Fruit fly (Drosophila melanogaster): ENCODE data around the gene Tsp97E.

Gene Tsp97E

DNA sequence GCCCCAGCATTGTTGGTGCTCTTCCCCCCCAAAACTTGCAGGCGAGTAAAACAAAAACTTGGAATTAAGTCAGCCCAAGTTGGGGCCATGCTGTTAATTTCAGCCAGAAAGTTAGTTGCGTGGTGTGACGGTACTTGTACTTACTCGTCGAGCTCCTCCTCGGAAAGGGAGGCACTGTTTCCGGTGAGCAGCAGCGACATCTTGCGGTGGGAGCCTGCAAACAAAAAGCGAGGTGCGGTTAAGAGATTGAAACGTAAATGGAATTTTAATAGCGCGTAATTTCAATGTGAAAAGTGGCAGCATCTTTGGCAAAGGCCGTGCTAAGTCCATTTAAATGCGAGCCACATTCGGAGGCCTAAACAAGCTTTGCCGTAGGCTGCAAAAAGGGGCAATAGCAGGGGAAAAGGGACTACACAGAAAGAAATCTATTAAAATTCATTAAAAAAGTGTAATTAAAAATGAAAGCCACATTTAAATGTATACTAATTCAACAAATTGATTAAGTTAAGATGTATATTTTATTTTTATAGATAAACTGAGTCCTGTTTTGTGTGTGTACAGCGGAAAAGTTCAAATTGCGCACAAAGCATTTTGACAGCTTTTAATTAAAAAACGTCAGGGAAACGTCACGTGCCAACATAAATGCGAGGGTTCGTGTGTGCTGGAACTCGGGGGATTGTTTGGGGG lies 8.1 kb downstream of the Tsp97E start:
- TF ChIP-seq psq (optimal IDR thresholded peaks at IDR 0.05) (no peak), EcR (GFP tag; optimal IDR thresholded peaks at IDR 0.05) (no peak), CG8478 (optimal IDR thresholded peaks at IDR 0.05) (no peak), usp (GFP tag; optimal IDR thresholded peaks at IDR 0.05) (no peak), Dll (optimal IDR thresholded peaks at IDR 0.05) (no peak), pan (optimal IDR thresholded peaks at IDR 0.05) (no peak)

DNA sequence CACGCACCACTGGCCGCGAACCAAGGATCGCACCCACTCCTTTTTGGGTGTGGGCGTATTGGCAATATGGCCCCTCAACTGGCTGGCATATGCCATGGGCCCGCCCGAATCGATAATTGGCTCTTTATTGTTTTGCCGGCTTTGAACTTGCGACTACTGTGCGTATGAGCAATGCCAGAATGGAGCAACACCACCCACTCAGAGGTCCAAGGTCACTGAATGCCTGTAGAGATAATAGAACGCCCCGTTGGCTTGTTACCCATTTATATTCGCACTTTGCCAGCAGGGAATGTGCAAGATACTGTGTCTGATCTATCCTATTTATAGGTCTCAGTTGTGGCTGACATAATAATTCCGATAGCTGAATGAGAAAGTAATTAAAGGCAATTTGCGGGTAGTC lies 9.1 kb downstream of the Tsp97E start:
- no peak for TF ChIP-seq usp (GFP tag; optimal IDR thresholded peaks at IDR 0.05)

DNA sequence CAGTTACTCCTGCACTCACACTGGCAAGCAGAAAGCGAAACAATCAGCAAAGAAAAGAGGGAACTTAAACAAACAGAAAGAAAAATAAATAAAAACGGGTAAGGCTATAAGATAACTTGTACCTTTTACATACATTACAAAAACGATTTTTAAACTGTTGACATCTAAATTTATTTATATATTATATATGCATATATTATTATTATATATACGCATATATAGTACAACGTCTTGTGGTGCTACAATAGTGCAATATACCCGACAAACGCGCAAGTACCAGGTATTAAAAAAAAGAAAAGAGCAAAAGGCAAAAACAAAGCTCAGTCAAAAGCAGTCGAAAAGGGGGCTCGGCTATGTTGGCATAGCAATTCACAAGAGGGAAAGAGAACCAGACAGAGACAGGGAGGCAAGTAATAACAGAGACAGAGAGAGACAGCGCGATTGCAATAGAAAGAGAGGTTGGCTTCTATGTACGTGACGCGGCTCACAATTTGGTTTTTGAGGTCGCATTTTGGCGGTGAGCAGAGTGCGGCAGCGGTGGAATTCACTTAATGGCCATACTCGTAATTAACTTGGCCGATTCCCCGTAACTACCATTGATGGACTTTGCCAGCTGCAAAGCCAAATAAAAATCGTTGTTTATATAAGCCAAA lies 10.5 kb downstream of the Tsp97E start:
- TF ChIP-seq EcR (GFP tag; optimal IDR thresholded peaks at IDR 0.05) (no peak), CG8478 (optimal IDR thresholded peaks at IDR 0.05) (peak; percentile 44), pan (optimal IDR thresholded peaks at IDR 0.05) (peak; percentile 71)

DNA sequence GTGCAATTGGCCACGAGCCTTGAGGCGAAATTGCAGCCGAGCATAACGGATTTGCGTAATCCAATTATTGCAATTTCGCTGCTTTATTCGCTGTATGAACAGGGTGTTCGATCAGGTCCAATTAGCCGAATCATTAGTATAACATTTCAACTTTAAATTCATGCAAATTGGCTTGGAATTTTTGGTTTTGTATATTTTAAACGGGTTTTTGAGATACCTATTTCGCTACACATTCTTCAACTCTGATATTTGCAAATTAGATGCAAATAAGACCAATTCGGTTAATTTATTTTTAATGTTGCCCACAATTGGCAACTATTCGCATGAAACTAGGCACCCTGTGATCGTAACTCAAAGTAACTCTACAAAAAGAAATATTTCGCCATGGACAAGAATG lies 11.1 kb downstream of the Tsp97E start:
- TF ChIP-seq EcR (GFP tag; optimal IDR thresholded peaks at IDR 0.05) = no peak
- TF ChIP-seq psq (optimal IDR thresholded peaks at IDR 0.05) = no peak
- TF ChIP-seq usp (GFP tag; optimal IDR thresholded peaks at IDR 0.05) = no peak
- no peak for TF ChIP-seq Dll (optimal IDR thresholded peaks at IDR 0.05)
- TF ChIP-seq CG8478 (optimal IDR thresholded peaks at IDR 0.05) = no peak

DNA sequence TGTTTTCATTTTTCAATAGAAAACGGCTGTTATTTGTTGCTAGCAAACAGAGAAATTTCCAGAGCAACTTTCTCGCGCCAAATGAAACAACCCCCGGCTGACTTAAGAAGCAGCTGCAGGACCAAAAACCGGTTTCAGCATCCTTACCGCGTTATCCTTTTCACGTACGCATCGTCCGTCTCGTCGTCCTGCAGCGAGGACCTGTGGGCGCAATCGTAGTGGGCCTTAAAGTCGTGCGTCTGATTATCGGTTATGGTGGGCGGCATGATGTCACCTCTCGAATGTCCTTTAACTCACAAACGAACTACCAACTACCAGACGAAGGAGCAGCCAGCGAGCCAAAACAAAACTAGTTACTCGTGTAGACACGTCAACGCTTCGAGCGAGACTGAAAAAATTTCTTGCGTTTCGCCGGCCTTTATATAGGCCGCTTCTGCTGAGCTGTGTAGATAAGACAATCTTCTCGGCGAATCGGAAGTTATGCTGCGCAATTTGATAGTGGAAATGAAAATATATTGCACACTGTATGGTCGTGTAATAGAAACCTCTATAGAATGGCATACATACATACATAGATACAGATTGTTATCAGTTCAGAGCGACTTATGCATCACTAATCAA lies 11.7 kb downstream of the Tsp97E start:
- TF ChIP-seq CG8478 (optimal IDR thresholded peaks at IDR 0.05) = no peak
- no peak for TF ChIP-seq pan (optimal IDR thresholded peaks at IDR 0.05)
- TF ChIP-seq EcR (GFP tag; optimal IDR thresholded peaks at IDR 0.05) = no peak
- no peak for TF ChIP-seq usp (GFP tag; optimal IDR thresholded peaks at IDR 0.05)
- TF ChIP-seq psq (optimal IDR thresholded peaks at IDR 0.05) = no peak
- TF ChIP-seq Dll (optimal IDR thresholded peaks at IDR 0.05) = no peak

DNA sequence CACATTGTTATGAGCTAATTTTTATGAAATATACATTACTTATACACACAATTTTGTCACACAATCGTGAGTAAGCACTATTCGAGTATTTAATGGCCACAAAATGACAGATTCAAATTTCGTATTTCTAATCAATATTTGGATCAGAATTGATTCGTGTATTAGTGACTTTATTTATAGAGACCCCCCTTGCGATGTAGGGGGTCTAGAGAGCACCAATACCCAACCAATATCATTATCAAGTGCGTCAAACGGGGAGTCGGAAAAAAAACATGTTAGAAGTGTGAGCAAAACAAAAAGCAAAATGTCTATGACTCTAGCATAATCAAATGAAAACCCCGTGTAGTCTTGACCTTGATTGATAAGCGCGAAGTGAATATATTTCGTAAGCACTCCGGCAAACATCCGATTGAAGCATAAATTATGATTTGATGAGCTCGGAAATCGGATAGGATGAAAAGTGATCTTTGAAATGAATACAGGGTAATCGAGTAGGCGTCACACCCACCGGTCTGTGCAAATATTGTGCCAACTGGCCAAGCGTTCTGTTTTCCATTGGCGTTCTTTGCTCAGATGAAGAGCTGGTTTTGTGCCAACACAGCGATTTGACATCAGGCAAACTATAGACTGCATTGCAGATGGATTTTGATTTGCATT lies 12.3 kb downstream of the Tsp97E start:
- TF ChIP-seq usp (GFP tag; optimal IDR thresholded peaks at IDR 0.05) (no peak), Dll (optimal IDR thresholded peaks at IDR 0.05) (no peak), psq (optimal IDR thresholded peaks at IDR 0.05) (no peak)

DNA sequence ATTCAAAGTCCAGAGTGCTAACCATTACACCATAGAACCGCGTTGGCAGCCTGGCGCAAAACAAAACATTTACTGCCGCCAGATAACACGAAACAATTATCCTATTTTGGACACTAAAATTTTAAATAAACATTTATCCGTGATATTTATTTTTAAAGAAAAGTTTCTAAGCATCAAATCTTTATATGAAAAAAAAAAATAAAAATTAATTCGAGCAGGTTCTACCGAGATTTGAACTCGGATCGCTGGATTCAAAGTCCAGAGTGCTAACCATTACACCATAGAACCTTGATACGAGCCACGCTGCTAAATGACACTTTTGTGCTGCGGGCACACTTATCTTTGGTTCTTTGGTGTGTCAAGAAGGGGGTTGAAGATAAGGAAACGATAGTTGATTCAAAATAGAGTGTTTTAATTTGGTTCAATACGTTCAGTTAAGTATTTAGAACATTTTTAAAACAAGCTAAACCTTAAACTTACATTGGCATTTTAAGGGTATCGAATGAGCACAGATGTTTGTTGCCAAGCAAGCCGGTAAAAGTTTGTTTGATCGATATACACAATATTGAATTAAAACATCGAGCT lies 17.2 kb downstream of the Tsp97E start, which contains the start of gene Spag1:
Gene Spag1, plus strand, starts transcription at position 535 of the 585 bp plus-strand sequence.
- TF ChIP-seq CG8478 (optimal IDR thresholded peaks at IDR 0.05) (no peak), Dll (optimal IDR thresholded peaks at IDR 0.05) (no peak), EcR (GFP tag; optimal IDR thresholded peaks at IDR 0.05) (no peak)

DNA sequence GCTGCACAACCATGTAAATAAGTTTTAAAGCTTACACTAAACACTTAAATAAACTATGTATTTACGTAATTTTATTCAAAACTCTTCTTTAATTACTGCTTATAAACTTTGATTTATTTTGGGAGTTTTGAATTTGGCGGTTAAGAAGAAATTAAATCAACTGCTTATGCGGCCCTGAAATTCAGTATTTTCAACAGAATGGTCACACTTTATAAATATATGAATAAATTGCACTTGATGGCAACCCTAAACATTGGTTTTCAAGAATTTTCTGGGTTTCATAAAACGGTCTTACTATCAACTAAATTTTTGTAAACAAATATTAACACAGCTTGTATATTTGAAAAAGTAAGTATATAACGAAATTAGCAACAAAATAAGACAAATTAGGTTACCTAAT lies 19.4 kb downstream of the Tsp97E start, which contains the start of gene CG14252:
Gene CG14252, plus strand, starts transcription at position 302 of the 400 bp plus-strand sequence.
- TF ChIP-seq EcR (GFP tag; optimal IDR thresholded peaks at IDR 0.05) = no peak
- no peak for TF ChIP-seq Dll (optimal IDR thresholded peaks at IDR 0.05)
- TF ChIP-seq CG8478 (optimal IDR thresholded peaks at IDR 0.05) = no peak
- TF ChIP-seq pan (optimal IDR thresholded peaks at IDR 0.05) = no peak
- no peak for TF ChIP-seq usp (GFP tag; optimal IDR thresholded peaks at IDR 0.05)
- TF ChIP-seq psq (optimal IDR thresholded peaks at IDR 0.05) = no peak

DNA sequence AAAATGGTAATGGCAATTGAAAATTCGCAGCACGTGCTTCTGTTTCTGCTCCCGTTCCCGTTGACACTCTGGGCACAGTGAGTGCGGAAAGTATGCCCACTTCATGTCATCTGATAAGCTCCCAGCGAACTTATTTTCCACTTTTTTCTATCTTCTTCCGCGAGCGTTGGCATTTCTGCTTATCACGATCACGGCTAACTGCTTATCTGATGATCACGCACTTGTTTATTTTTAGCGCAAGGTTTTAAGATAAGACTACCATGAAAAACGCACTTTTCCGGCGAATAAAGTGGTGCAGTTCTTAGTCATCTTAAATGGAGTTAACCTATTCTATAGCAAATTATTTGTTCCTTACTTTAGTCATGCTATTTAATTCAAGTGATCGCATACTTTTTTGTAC lies 27.2 kb downstream of the Tsp97E start:
- TF ChIP-seq Dll (optimal IDR thresholded peaks at IDR 0.05) = no peak
- TF ChIP-seq EcR (GFP tag; optimal IDR thresholded peaks at IDR 0.05) = no peak

DNA sequence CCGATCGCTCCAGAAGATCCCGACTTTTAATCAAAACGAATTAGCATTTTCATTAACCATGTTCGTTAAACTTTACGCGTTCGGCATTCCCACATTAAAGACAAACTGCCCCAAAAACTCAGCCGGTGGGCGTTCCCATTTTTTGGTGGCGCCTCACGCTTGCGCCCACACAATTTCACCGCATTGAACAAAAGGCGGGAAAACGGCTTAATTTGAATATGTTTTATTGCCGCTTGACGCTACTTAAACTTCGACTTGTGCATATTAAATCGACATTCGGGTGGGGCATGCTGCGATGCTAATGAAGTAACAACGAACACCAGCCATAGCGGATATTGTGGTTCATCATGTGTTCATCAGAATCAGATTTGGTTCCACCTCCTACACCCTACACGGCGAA lies 28.1 kb downstream of the Tsp97E start:
- TF ChIP-seq EcR (GFP tag; optimal IDR thresholded peaks at IDR 0.05) (no peak), CG8478 (optimal IDR thresholded peaks at IDR 0.05) (no peak), usp (GFP tag; optimal IDR thresholded peaks at IDR 0.05) (no peak)

DNA sequence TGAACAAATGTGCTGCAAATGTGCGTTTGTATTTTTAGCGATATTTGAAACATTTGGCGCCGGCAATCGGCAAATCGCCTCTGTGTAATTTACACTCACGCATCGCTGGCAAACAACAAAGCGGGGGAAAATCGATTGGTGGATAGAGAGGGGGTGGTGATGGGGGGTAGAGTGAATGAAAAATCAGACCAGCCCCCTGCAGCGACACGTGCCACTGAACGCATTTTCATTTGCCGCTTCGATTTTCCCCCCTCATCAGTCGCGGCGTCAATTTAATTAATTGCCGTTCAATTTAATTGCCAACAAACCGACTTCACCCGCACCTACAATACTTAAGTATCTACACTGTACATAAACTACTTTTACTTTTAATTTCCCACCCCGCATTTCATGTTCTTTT lies 29.2 kb downstream of the Tsp97E start:
- no peak for TF ChIP-seq psq (optimal IDR thresholded peaks at IDR 0.05)
- no peak for TF ChIP-seq pan (optimal IDR thresholded peaks at IDR 0.05)
- TF ChIP-seq EcR (GFP tag; optimal IDR thresholded peaks at IDR 0.05) = peak in 1 of 2 experiments; percentile 5
- no peak for TF ChIP-seq Dll (optimal IDR thresholded peaks at IDR 0.05)

DNA sequence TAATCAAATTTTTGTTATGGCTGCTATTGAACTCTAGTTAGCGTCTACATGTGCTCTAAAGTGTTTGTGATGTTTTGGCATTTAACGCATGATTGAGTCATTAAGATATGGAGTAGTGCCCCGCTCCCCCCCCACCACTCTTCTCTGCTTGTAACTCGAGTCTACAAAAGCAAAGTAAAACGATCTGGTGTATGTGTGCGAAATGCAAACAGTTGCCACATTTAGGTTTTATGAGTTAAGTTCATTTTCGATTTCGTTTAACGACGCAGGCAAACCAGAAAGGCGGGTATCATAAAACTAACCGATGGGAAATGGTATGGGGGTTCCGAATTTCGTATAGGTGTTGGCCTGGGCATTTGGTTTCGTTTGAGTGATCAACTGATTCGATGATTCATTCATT lies 30.1 kb downstream of the Tsp97E start:
- TF ChIP-seq Dll (optimal IDR thresholded peaks at IDR 0.05) = no peak
- no peak for TF ChIP-seq EcR (GFP tag; optimal IDR thresholded peaks at IDR 0.05)
- no peak for TF ChIP-seq pan (optimal IDR thresholded peaks at IDR 0.05)
- no peak for TF ChIP-seq psq (optimal IDR thresholded peaks at IDR 0.05)
- no peak for TF ChIP-seq CG8478 (optimal IDR thresholded peaks at IDR 0.05)
- TF ChIP-seq usp (GFP tag; optimal IDR thresholded peaks at IDR 0.05) = no peak
